Worm (Caenorhabditis elegans) whole organism, L4/young adult: Measurements from ENCODE around the gene ssup-72.

Source experiments
- W03F9.2 ChIP-seq: fragments of 150-350 bp; optimal IDR thresholded peaks from 2 replicates; lab custom pipeline; 2014; ENCODE audit warnings: missing biosample characterization, missing genetic modification characterization
- dao-5 ChIP-seq: sonication (generic microtip); optimal IDR thresholded peaks from 2 replicates; lab custom pipeline; 2016; ENCODE audit warnings: missing genotype, missing genetic modification characterization, moderate library complexity, missing compliant biosample characterization
- him-1 ChIP-seq: sonication (generic microtip); optimal IDR thresholded peaks from 2 replicates; lab custom pipeline; 2016; ENCODE audit warnings: missing genotype, missing genetic modification reagents, missing genetic modification characterization, missing compliant biosample characterization

DNA sequence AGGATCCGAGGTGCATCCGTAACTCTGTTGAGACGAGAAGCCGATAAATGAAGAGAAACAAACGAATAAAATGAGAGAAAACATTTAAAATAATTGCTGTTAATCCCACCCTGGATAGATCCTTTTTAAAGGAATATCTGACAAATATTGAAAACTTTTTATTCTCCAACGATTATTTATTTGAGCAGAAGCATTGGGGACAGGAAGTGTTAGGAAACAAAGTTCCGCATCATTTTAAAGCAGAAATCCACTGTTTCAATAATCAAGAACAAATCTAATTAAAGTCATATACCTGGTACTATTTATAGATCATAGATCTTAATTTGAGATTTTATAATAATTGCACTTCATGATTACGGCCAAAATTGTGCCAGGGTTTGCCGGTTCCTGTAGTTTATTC is 25.5 kb upstream of the ssup-72 start, which contains the start of gene F41G3.20:
- TF ChIP-seq him-1 (tag; lab: Kevin White, UChicago) (no peak), dao-5 (tag; lab: Kevin White, UChicago) (no peak), W03F9.2 (tag; lab: Kevin White, UChicago) (no peak)
